Worm (Caenorhabditis elegans) whole organism, late embryonic: ENCODE results near the gene mif-4.

ENCODE experiments used
- C08G9.2 ChIP-seq: sonication (generic microtip); optimal IDR thresholded peaks from 2 replicates; lab custom pipeline; 2016; ENCODE audit warnings: mild to moderate bottlenecking, missing genetic modification characterization, moderate library complexity, missing compliant biosample characterization
- C38D4.7 ChIP-seq: fragments of 200-800 bp; sonication (Bioruptor generic); optimal IDR thresholded peaks from 2 replicates; lab custom pipeline; 2018; ENCODE audit warnings: mild to moderate bottlenecking, missing genetic modification characterization, moderate library complexity, missing compliant biosample characterization
- F13H6.1 ChIP-seq: sonication (generic microtip); optimal IDR thresholded peaks from 2 replicates; lab custom pipeline; 2016; ENCODE audit warnings: missing genetic modification characterization, missing compliant biosample characterization
- Y22D7AL.16 ChIP-seq: sonication (generic microtip); optimal IDR thresholded peaks from 2 replicates; lab custom pipeline; 2016; ENCODE audit warnings: missing genetic modification characterization, missing compliant biosample characterization
- ahr-1 ChIP-seq: sonication (generic microtip); optimal IDR thresholded peaks from 2 replicates; lab custom pipeline; 2016; ENCODE audit warnings: missing genetic modification characterization, missing compliant biosample characterization
- ama-1 ChIP-seq: fragments of 150-350 bp; optimal IDR thresholded peaks from 2 replicates; lab custom pipeline; 2014
- ceh-18 ChIP-seq: sonication (generic microtip); optimal IDR thresholded peaks from 2 replicates; lab custom pipeline; 2016; ENCODE audit warnings: missing genetic modification characterization, missing compliant biosample characterization
- ceh-22 ChIP-seq: sonication (generic microtip); optimal IDR thresholded peaks from 2 replicates; lab custom pipeline; 2017; ENCODE audit warnings: missing biosample characterization, missing genetic modification characterization
- ceh-30 ChIP-seq: fragments of 150-350 bp; optimal IDR thresholded peaks from 2 replicates; lab custom pipeline; 2014; ENCODE audit warnings: missing biosample characterization, missing genetic modification characterization
- ceh-31 ChIP-seq: sonication (generic microtip); optimal IDR thresholded peaks from 2 replicates; lab custom pipeline; 2016; ENCODE audit warnings: missing genetic modification characterization, missing compliant biosample characterization
- ceh-34 ChIP-seq: sonication (generic microtip); optimal IDR thresholded peaks from 2 replicates; lab custom pipeline; 2016; ENCODE audit warnings: mild to moderate bottlenecking, missing genetic modification characterization, missing compliant biosample characterization
- ceh-48 ChIP-seq: sonication (generic microtip); optimal IDR thresholded peaks from 2 replicates; lab custom pipeline; 2016; ENCODE audit warnings: missing genetic modification characterization, inconsistent platforms, missing compliant biosample characterization
- ceh-6 ChIP-seq: fragments of 200-800 bp; sonication (Bioruptor generic); optimal IDR thresholded peaks from 2 replicates; lab custom pipeline; 2018; ENCODE audit warnings: mild to moderate bottlenecking, missing genetic modification characterization, missing compliant biosample characterization
- ceh-9 ChIP-seq: sonication (generic microtip); optimal IDR thresholded peaks from 2 replicates; lab custom pipeline; 2016; ENCODE audit warnings: mild to moderate bottlenecking, missing genetic modification characterization, inconsistent platforms, missing compliant biosample characterization
- che-1 ChIP-seq: sonication (generic microtip); optimal IDR thresholded peaks from 2 replicates; lab custom pipeline; 2016; ENCODE audit warnings: mild to moderate bottlenecking, missing genetic modification characterization, missing compliant biosample characterization
- elt-2 ChIP-seq: sonication (generic microtip); optimal IDR thresholded peaks from 2 replicates; lab custom pipeline; 2016; ENCODE audit warnings: missing genetic modification reagents, missing genetic modification characterization, missing compliant biosample characterization
- elt-4 ChIP-seq: sonication (generic microtip); optimal IDR thresholded peaks from 2 replicates; lab custom pipeline; 2016; ENCODE audit warnings: missing genetic modification characterization, missing compliant biosample characterization
- ets-4 ChIP-seq: sonication (generic microtip); optimal IDR thresholded peaks from 2 replicates; lab custom pipeline; 2016; ENCODE audit warnings: missing genetic modification characterization, missing compliant biosample characterization
- fax-1 ChIP-seq: sonication (generic microtip); optimal IDR thresholded peaks from 2 replicates; lab custom pipeline; 2016; ENCODE audit warnings: missing genotype, missing genetic modification characterization, missing compliant biosample characterization
- fkh-10 ChIP-seq: fragments of 150-350 bp; optimal IDR thresholded peaks from 2 replicates; lab custom pipeline; 2014; ENCODE audit warnings: missing biosample characterization, missing genetic modification reagents, missing genetic modification characterization
- fkh-6 ChIP-seq: sonication (generic microtip); optimal IDR thresholded peaks from 2 replicates; lab custom pipeline; 2016; ENCODE audit warnings: missing genetic modification characterization, missing compliant biosample characterization
- gmeb-2 ChIP-seq: sonication (generic microtip); optimal IDR thresholded peaks from 2 replicates; lab custom pipeline; 2016; ENCODE audit warnings: missing genetic modification characterization, inconsistent platforms, missing compliant biosample characterization
- hlh-13 ChIP-seq: fragments of 200-800 bp; sonication (Bioruptor generic); optimal IDR thresholded peaks from 2 replicates; lab custom pipeline; 2018; ENCODE audit warnings: mild to moderate bottlenecking, missing genetic modification characterization, missing compliant biosample characterization
- hlh-15 ChIP-seq: sonication (generic microtip); optimal IDR thresholded peaks from 2 replicates; lab custom pipeline; 2016; ENCODE audit warnings: missing genetic modification characterization, missing compliant biosample characterization
- madf-2 ChIP-seq: sonication (generic microtip); optimal IDR thresholded peaks from 2 replicates; lab custom pipeline; 2017; ENCODE audit warnings: missing genetic modification characterization, missing compliant biosample characterization
- nhr-232 ChIP-seq: sonication (generic microtip); optimal IDR thresholded peaks from 2 replicates; lab custom pipeline; 2016; ENCODE audit warnings: missing genetic modification characterization, missing compliant biosample characterization
- odd-2 ChIP-seq: sonication (generic microtip); optimal IDR thresholded peaks from 2 replicates; lab custom pipeline; 2017; ENCODE audit warnings: antibody characterized with exemption, mild to moderate bottlenecking, missing genetic modification characterization, missing compliant biosample characterization
- pat-9 ChIP-seq: fragments of 200-800 bp; sonication (Bioruptor generic); optimal IDR thresholded peaks from 2 replicates; lab custom pipeline; 2018; ENCODE audit warnings: mild to moderate bottlenecking, missing genetic modification characterization, moderate library complexity, missing compliant biosample characterization
- pax-1 ChIP-seq: fragments of 150-350 bp; optimal IDR thresholded peaks from 2 replicates; lab custom pipeline; 2014; ENCODE audit warnings: missing biosample characterization, missing genetic modification characterization
- pha-2 ChIP-seq: sonication (generic microtip); optimal IDR thresholded peaks from 2 replicates; lab custom pipeline; 2017; ENCODE audit warnings: mild to moderate bottlenecking, missing genetic modification characterization, missing compliant biosample characterization
- pha-4 ChIP-seq: fragments of 150-350 bp; optimal IDR thresholded peaks from 2 replicates; lab custom pipeline; 2018; ENCODE audit warnings: missing biosample characterization, missing genetic modification reagents, missing genetic modification characterization
- pqm-1 ChIP-seq: sonication (generic microtip); optimal IDR thresholded peaks from 2 replicates; lab custom pipeline; 2016; ENCODE audit warnings: missing genetic modification characterization, missing compliant biosample characterization
- pros-1 ChIP-seq: fragments of 150-350 bp; optimal IDR thresholded peaks from 2 replicates; lab custom pipeline; 2014; ENCODE audit warnings: missing biosample characterization, missing genetic modification reagents, missing genetic modification characterization
- sox-2 ChIP-seq: fragments of 200-800 bp; sonication (Bioruptor generic); IDR thresholded peaks from 2 replicates; pipeline ENCODE4 v1.3.6; 2022; ENCODE audit warnings: missing genetic modification reagents, missing genetic modification characterization, missing compliant biosample characterization
- sox-4 ChIP-seq: sonication (generic microtip); optimal IDR thresholded peaks from 2 replicates; lab custom pipeline; 2017; ENCODE audit warnings: mild to moderate bottlenecking, missing genetic modification characterization, inconsistent platforms, missing compliant biosample characterization
- tbx-2 ChIP-seq: sonication (generic microtip); optimal IDR thresholded peaks from 2 replicates; lab custom pipeline; 2016; ENCODE audit warnings: missing genetic modification characterization, missing compliant biosample characterization
- ttx-3 ChIP-seq: sonication (generic microtip); optimal IDR thresholded peaks from 2 replicates; lab custom pipeline; 2016; ENCODE audit warnings: missing genetic modification reagents, missing genetic modification characterization, missing compliant biosample characterization
- unc-42 ChIP-seq: sonication (generic microtip); optimal IDR thresholded peaks from 2 replicates; lab custom pipeline; 2016; ENCODE audit warnings: missing genotype, missing genetic modification characterization, missing compliant biosample characterization
- unc-55 ChIP-seq: sonication (generic microtip); optimal IDR thresholded peaks from 2 replicates; lab custom pipeline; 2017; ENCODE audit warnings: missing biosample characterization, missing genetic modification reagents, missing genetic modification characterization
- zip-5 ChIP-seq: sonication (generic microtip); optimal IDR thresholded peaks from 2 replicates; lab custom pipeline; 2016; ENCODE audit warnings: missing genetic modification characterization, missing compliant biosample characterization
- ztf-16 ChIP-seq: sonication (generic microtip); optimal IDR thresholded peaks from 2 replicates; lab custom pipeline; 2017; ENCODE audit warnings: missing genetic modification characterization, missing compliant biosample characterization

mif-4 gene

DNA sequence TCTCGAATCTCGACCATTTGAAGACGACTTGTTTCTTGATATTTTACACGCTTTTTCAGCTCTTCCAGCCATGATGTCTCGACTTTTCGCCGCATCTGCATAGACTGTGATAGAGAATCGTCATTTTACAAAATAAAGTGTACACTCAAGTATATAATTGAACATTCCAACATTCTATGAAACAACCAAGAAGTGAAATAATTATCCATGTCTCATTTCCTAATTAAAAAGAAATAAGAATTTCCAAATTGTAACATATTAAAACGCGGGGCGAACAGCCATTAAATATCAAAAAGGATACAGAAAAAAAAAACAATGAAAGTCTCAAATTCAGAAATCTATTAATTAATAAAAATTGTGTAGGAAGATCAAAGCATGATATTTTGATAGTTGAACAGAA is 37.2 kb upstream of the mif-4 start, which contains the start of gene smg-3:
TSS of gene smg-3 (minus strand) at position 101 of the 400 bp plus-strand sequence.
- TF ChIP-seq ttx-3 (tag; lab: Kevin White, UChicago), result no peak

DNA sequence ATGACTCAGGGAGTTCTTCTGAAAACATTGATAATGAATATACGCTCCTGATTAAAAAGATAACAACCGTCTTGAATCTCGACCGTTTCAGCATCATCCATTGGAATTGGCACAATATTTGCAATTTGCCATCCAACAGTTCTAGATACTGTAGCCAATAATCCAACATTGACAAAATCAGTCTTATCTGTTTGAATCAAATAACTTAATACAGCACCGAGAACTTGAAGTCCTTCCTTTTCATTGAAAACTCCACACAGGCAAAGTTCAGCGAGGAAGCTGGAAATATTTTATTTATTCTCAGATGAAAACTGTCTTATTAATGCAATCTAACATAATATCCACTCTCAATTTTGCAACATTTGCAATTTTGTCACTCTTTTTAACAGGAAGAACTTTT is 36.5 kb upstream of the mif-4 start:
- TF ChIP-seq elt-2 (tag; lab: Kevin White, UChicago), result no peak
- no peak for TF ChIP-seq ceh-48 (tag; lab: Kevin White, UChicago)
- no peak for TF ChIP-seq C38D4.7 (GFP tag; lab: Kevin White, UChicago)
- TF ChIP-seq fax-1 (tag; lab: Kevin White, UChicago), result no peak
- no peak for TF ChIP-seq fkh-6
- no peak for TF ChIP-seq zip-5 (tag; lab: Kevin White, UChicago)

DNA sequence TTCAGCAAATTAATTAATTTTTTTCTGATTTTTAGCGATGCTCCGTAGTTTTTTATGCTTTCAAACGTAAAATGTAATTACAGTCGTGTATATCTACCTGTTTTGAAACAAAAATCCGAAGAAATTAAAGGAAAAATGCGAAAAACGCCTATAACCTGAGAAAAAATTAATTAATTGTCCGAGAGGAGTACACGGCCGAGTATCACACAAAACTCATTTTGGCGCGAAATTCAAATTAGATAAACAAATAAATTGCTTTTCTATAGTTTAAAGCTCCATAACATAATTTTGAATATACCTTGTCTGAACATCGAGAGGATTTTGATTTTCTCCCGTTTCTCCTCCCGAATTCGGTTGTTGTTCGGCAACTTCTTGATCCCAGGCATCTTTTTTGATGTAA is 33.7 kb upstream of the mif-4 start:
- TF ChIP-seq sox-4 (tag; lab: Kevin White, UChicago) (no peak), odd-2 (tag; lab: Kevin White, UChicago) (no peak), unc-55 (GFP tag; lab: Kevin White, UChicago) (no peak), nhr-232 (tag; lab: Kevin White, UChicago) (no peak), C08G9.2 (peak; percentile 42), ceh-9 (tag; lab: Kevin White, UChicago) (no peak), ceh-18 (tag; lab: Kevin White, UChicago) (no peak), pat-9 (no peak), ama-1 (lab: Kevin White, UChicago) (no peak), F13H6.1 (no peak), ceh-34 (tag; lab: Kevin White, UChicago) (no peak), elt-4 (tag; lab: Kevin White, UChicago) (no peak), ceh-22 (tag; lab: Kevin White, UChicago) (no peak), pha-2 (no peak), gmeb-2 (tag; lab: Kevin White, UChicago) (no peak), Y22D7AL.16 (tag; lab: Kevin White, UChicago) (no peak), fkh-10 (no peak), pax-1 (tag; lab: Kevin White, UChicago) (no peak), ceh-6 (GFP tag; lab: Kevin White, UChicago) (no peak), pqm-1 (tag; lab: Kevin White, UChicago) (no peak), ztf-16 (tag; lab: Kevin White, UChicago) (no peak), pros-1 (no peak), zip-5 (tag; lab: Kevin White, UChicago) (no peak), madf-2 (tag; lab: Kevin White, UChicago) (no peak), hlh-15 (tag; lab: Kevin White, UChicago) (no peak), sox-2 (GFP tag; lab: Robert Waterston, UW) (no peak), ets-4 (no peak), pha-4 (tag; lab: Kevin White, UChicago) (no peak), hlh-13 (no peak), ceh-31 (tag; lab: Kevin White, UChicago) (peak; percentile 56), ceh-30 (tag; lab: Kevin White, UChicago) (no peak), unc-42 (tag; lab: Kevin White, UChicago) (peak; percentile 43), ahr-1 (no peak), tbx-2 (tag; lab: Kevin White, UChicago) (peak; percentile 13), che-1 (tag; lab: Kevin White, UChicago) (no peak)
- TF ChIP-seq, all 69 proteins: peak for 4
